Worm (Caenorhabditis elegans) whole organism, L1 larva: ENCODE measurements around the gene K12H4.2.

Experiments
- C34B4.2 ChIP-seq: sonication (generic microtip); optimal IDR thresholded peaks from 2 replicates; lab custom pipeline; 2017; ENCODE audit warnings: mild to moderate bottlenecking, missing genetic modification characterization, missing compliant biosample characterization
- aly-2 ChIP-seq: fragments of 150-350 bp; optimal IDR thresholded peaks from 2 replicates; lab custom pipeline; 2014; ENCODE audit warnings: missing biosample characterization, missing genetic modification characterization
- blmp-1 ChIP-seq: fragments of 150-350 bp; optimal IDR thresholded peaks from 2 replicates; lab custom pipeline; 2014; ENCODE audit warnings: missing biosample characterization, missing genetic modification characterization
- ets-5 ChIP-seq: fragments of 200-800 bp; sonication (Bioruptor generic); IDR thresholded peaks from 2 replicates; pipeline ENCODE4 v1.3.6; 2022; ENCODE audit warnings: missing genetic modification characterization, missing compliant biosample characterization
- lin-14 ChIP-seq: fragments of 200-800 bp; sonication (Bioruptor generic); optimal IDR thresholded peaks from 2 replicates; lab custom pipeline; 2018; ENCODE audit warnings: mild to moderate bottlenecking, missing genetic modification characterization, moderate library complexity, missing compliant biosample characterization
- nhr-11 ChIP-seq: fragments of 150-350 bp; optimal IDR thresholded peaks from 2 replicates; lab custom pipeline; 2014; ENCODE audit warnings: missing biosample characterization, missing genetic modification characterization
- nhr-237 ChIP-seq: fragments of 150-350 bp; optimal IDR thresholded peaks from 2 replicates; lab custom pipeline; 2014; ENCODE audit warnings: missing biosample characterization, missing genetic modification characterization
- nhr-77 ChIP-seq: fragments of 150-350 bp; optimal IDR thresholded peaks from 2 replicates; lab custom pipeline; 2014; ENCODE audit warnings: missing biosample characterization, missing genetic modification characterization
- sox-4 ChIP-seq: sonication (generic microtip); optimal IDR thresholded peaks from 2 replicates; lab custom pipeline; 2016; ENCODE audit warnings: missing genetic modification characterization, missing compliant biosample characterization
- zag-1 ChIP-seq: fragments of 150-350 bp; optimal IDR thresholded peaks from 2 replicates; lab custom pipeline; 2014; ENCODE audit warnings: missing biosample characterization, missing genetic modification characterization
- ztf-11 ChIP-seq, 2 experiments: sonication (generic microtip); optimal IDR thresholded peaks; 2 replicates each; lab custom pipeline; 2016 to 2017; ENCODE audit warnings: missing genetic modification characterization in 2 of 2, missing biosample characterization in 1 of 2, missing compliant biosample characterization in 1 of 2

DNA sequence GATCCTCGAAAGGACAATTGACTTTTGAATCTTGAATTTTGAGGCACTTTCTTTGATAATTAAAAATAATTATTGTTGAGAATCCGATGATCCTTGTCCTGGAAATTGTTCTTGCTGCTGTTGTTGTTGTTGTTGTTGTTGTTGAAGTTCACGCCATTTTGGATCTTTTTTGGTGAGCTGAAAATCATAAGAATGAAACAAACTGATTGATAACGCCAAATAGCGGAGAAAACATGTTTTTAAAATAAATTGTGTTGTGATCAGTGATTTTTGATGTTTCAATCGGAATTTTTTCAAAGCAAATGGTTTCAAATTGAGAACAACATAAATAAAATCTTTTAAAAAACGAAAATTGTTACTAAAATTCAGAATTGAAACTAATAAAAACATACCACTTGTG lies 30.5 kb upstream of the K12H4.2 start:
- TF ChIP-seq ztf-11 (tag; optimal IDR thresholded peaks at IDR 0.05; lab: Kevin White, UChicago) (no peak), zag-1 (tag; lab: Kevin White, UChicago) (no peak), lin-14 (GFP tag; lab: Kevin White, UChicago) (no peak), nhr-11 (tag; lab: Kevin White, UChicago) (no peak), ets-5 (GFP tag; lab: Robert Waterston, UW) (no peak), nhr-237 (no peak), aly-2 (tag; lab: Kevin White, UChicago) (no peak), C34B4.2 (tag; lab: Kevin White, UChicago) (no peak), nhr-77 (tag; lab: Kevin White, UChicago) (no peak), blmp-1 (no peak), sox-4 (tag; lab: Kevin White, UChicago) (no peak)
